Worm (Caenorhabditis elegans) whole organism, L2 larva: ENCODE data around the gene F32D8.3.

Experiments
- C34F6.9 ChIP-seq: fragments of 150-350 bp; optimal IDR thresholded peaks from 2 replicates; lab custom pipeline; 2014; ENCODE audit warnings: missing biosample characterization, missing genetic modification characterization
- Y55F3AM.14 ChIP-seq: fragments of 200-800 bp; sonication (Bioruptor generic); optimal IDR thresholded peaks from 2 replicates; lab custom pipeline; 2018; ENCODE audit warnings: mild to moderate bottlenecking, missing genetic modification characterization, missing compliant biosample characterization
- ZK546.5 ChIP-seq: sonication (generic microtip); optimal IDR thresholded peaks from 2 replicates; lab custom pipeline; 2017; ENCODE audit warnings: missing biosample characterization, missing genetic modification characterization
- ama-1 ChIP-seq: fragments of 150-350 bp; optimal IDR thresholded peaks from 2 replicates; lab custom pipeline; 2018; ENCODE audit warnings: inconsistent platforms
- blmp-1 ChIP-seq: sonication (generic microtip); optimal IDR thresholded peaks from 2 replicates; lab custom pipeline; 2017; ENCODE audit warnings: missing genetic modification characterization, mild to moderate bottlenecking, missing compliant biosample characterization, antibody characterized with exemption, moderate library complexity; ENCODE audit not compliant: insufficient read depth
- ceh-16 ChIP-seq: fragments of 150-350 bp; optimal IDR thresholded peaks from 2 replicates; lab custom pipeline; 2014; ENCODE audit warnings: missing biosample characterization, missing genetic modification characterization
- crh-2 ChIP-seq: sonication (generic microtip); optimal IDR thresholded peaks from 2 replicates; lab custom pipeline; 2017; ENCODE audit warnings: missing biosample characterization, missing genetic modification characterization
- fos-1 ChIP-seq: fragments of 150-350 bp; optimal IDR thresholded peaks from 2 replicates; lab custom pipeline; 2014; ENCODE audit warnings: missing biosample characterization, missing genetic modification characterization
- lin-11 ChIP-seq: fragments of 150-350 bp; sonication (generic microtip); optimal IDR thresholded peaks from 2 replicates; lab custom pipeline; 2014; ENCODE audit warnings: missing biosample characterization, missing genetic modification characterization, inconsistent platforms, mixed read lengths
- lin-39 ChIP-seq: fragments of 150-350 bp; optimal IDR thresholded peaks from 2 replicates; lab custom pipeline; 2014; ENCODE audit warnings: missing biosample characterization, missing genetic modification reagents, missing genetic modification characterization
- lsy-2 ChIP-seq, 2 experiments: fragments of 150-350 bp in 1 of 2; sonication (generic microtip) in 1 of 2; optimal IDR thresholded peaks; 2 replicates each; lab custom pipeline; 2014 to 2017; ENCODE audit warnings: missing biosample characterization in 2 of 2, missing genetic modification characterization in 2 of 2
- mab-5 ChIP-seq: fragments of 150-350 bp; optimal IDR thresholded peaks from 2 replicates; lab custom pipeline; 2014; ENCODE audit warnings: missing biosample characterization, missing genetic modification characterization
- mbf-1 ChIP-seq: sonication (generic microtip); optimal IDR thresholded peaks from 2 replicates; lab custom pipeline; 2017; ENCODE audit warnings: missing biosample characterization, missing genetic modification characterization
- mdl-1 ChIP-seq, 2 experiments: fragments of 150-350 bp in 1 of 2; sonication (generic microtip) in 1 of 2; optimal IDR thresholded peaks; 2 replicates each; lab custom pipeline; 2017; ENCODE audit warnings: missing biosample characterization in 2 of 2, missing genetic modification characterization in 2 of 2
- nhr-10 ChIP-seq: sonication (generic microtip); optimal IDR thresholded peaks from 2 replicates; lab custom pipeline; 2017; ENCODE audit warnings: missing biosample characterization, missing genetic modification characterization
- nhr-11 ChIP-seq: fragments of 150-350 bp; optimal IDR thresholded peaks from 2 replicates; lab custom pipeline; 2014; ENCODE audit warnings: missing biosample characterization, missing genetic modification characterization
- nhr-129 ChIP-seq: fragments of 150-350 bp; optimal IDR thresholded peaks from 2 replicates; lab custom pipeline; 2014; ENCODE audit warnings: missing biosample characterization, missing genetic modification characterization
- nhr-21 ChIP-seq: fragments of 150-350 bp; optimal IDR thresholded peaks from 2 replicates; lab custom pipeline; 2014; ENCODE audit warnings: missing biosample characterization, missing genetic modification characterization
- nhr-23 ChIP-seq: fragments of 150-350 bp; optimal IDR thresholded peaks from 2 replicates; lab custom pipeline; 2014; ENCODE audit warnings: missing biosample characterization, missing genetic modification reagents, missing genetic modification characterization
- nhr-25 ChIP-seq: fragments of 150-350 bp; sonication (generic microtip); optimal IDR thresholded peaks from 3 replicates; lab custom pipeline; 2014; ENCODE audit warnings: missing biosample characterization, missing genetic modification characterization
- nhr-6 ChIP-seq: fragments of 150-350 bp; optimal IDR thresholded peaks from 2 replicates; lab custom pipeline; 2014; ENCODE audit warnings: missing biosample characterization, missing genetic modification characterization
- sem-4 ChIP-seq: fragments of 150-350 bp; optimal IDR thresholded peaks from 2 replicates; lab custom pipeline; 2014; ENCODE audit warnings: missing biosample characterization, missing genetic modification reagents, missing genetic modification characterization
- sma-9 ChIP-seq, 2 experiments: fragments of 150-350 bp in 1 of 2; sonication (generic microtip) in 1 of 2; optimal IDR thresholded peaks; 2 replicates each; lab custom pipeline; 2014 to 2016; ENCODE audit warnings: missing genetic modification characterization in 2 of 2, mild to moderate bottlenecking in 1 of 2, missing biosample characterization in 1 of 2, missing compliant biosample characterization in 1 of 2, missing genetic modification reagents in 1 of 2, moderate library complexity in 1 of 2
- unc-39 ChIP-seq: fragments of 150-350 bp; optimal IDR thresholded peaks from 2 replicates; lab custom pipeline; 2014; ENCODE audit warnings: missing biosample characterization, missing genetic modification characterization
- unc-55 ChIP-seq: fragments of 150-350 bp; sonication (generic microtip); optimal IDR thresholded peaks from 3 replicates; lab custom pipeline; 2014; ENCODE audit warnings: missing biosample characterization, missing genetic modification reagents, missing genetic modification characterization
- unc-62 ChIP-seq: fragments of 150-350 bp; optimal IDR thresholded peaks from 2 replicates; lab custom pipeline; 2014; ENCODE audit warnings: missing biosample characterization, missing genetic modification reagents, missing genetic modification characterization
- zag-1 ChIP-seq: fragments of 150-350 bp; optimal IDR thresholded peaks from 2 replicates; lab custom pipeline; 2014; ENCODE audit warnings: missing biosample characterization, missing genetic modification characterization
- ztf-1 ChIP-seq: fragments of 200-800 bp; sonication (Bioruptor generic); conservative IDR thresholded peaks from 2 replicates; pipeline ENCODE4 v1.3.6; 2022; ENCODE audit warnings: missing genetic modification characterization, missing compliant biosample characterization
- ztf-4 ChIP-seq: fragments of 150-350 bp; optimal IDR thresholded peaks from 2 replicates; lab custom pipeline; 2014; ENCODE audit warnings: missing biosample characterization, missing genetic modification characterization

F32D8.3 gene

ce11 chrV:10886405-10886887 is at the start of gene F32D8.3:
F32D8.3 (plus strand) TSS chrV:10886837.
- TF ChIP-seq ZK546.5 (tag; lab: Kevin White, UChicago) (no peak), ama-1 (lab: Kevin White, UChicago) (no peak), lin-39 (tag; lab: Kevin White, UChicago) (no peak), mdl-1 (tag; optimal IDR thresholded peaks at IDR 0.05; lab: Kevin White, UChicago) (no peak), nhr-25 (peak; percentile 19), blmp-1 (tag; lab: Kevin White, UChicago) (peak; percentile 71), nhr-21 (peak; percentile 39), sma-9 (GFP tag; optimal IDR thresholded peaks at IDR 0.05; lab: Kevin White, UChicago) (peak; percentile 16), sma-9 (tag; optimal IDR thresholded peaks at IDR 0.05; lab: Kevin White, UChicago) (no peak)

ce11 chrV:10838204-10838603 is 48.4 kb upstream of the F32D8.3 start:
- peak; percentile 46 for TF ChIP-seq Y55F3AM.14 (GFP tag; lab: Kevin White, UChicago)
- no peak for TF ChIP-seq sma-9 (GFP tag; optimal IDR thresholded peaks at IDR 0.05; lab: Kevin White, UChicago)
- TF ChIP-seq sma-9 (tag; optimal IDR thresholded peaks at IDR 0.05; lab: Kevin White, UChicago): no peak
- TF ChIP-seq lsy-2 (tag; optimal IDR thresholded peaks at IDR 0.05; lab: Kevin White, UChicago): no peak
- TF ChIP-seq unc-39: no peak
- TF ChIP-seq nhr-11 (tag; lab: Kevin White, UChicago): no peak
- TF ChIP-seq nhr-10 (tag; lab: Kevin White, UChicago): no peak
- TF ChIP-seq ZK546.5 (tag; lab: Kevin White, UChicago): no peak
- peak; percentile 58 for TF ChIP-seq mab-5 (tag; lab: Kevin White, UChicago)
- TF ChIP-seq lin-11: no peak
- TF ChIP-seq mdl-1 (tag; optimal IDR thresholded peaks at IDR 0.05; lab: Kevin White, UChicago): no peak
- TF ChIP-seq ceh-16 (tag; lab: Kevin White, UChicago): no peak
- no peak for TF ChIP-seq sem-4 (tag; lab: Kevin White, UChicago)
- no peak for TF ChIP-seq nhr-129 (tag; lab: Kevin White, UChicago)
- peak; percentile 52 for TF ChIP-seq unc-55 (GFP tag; lab: Kevin White, UChicago)
- no peak for TF ChIP-seq blmp-1 (tag; lab: Kevin White, UChicago)

- no peak for TF ChIP-seq ztf-1 (GFP tag; lab: Robert Waterston, UW)
Observed at ce11 chrV:10839398-10839797, 47.2 kb upstream of the F32D8.3 start.

- no peak for TF ChIP-seq fos-1 (tag; lab: Kevin White, UChicago)
- TF ChIP-seq nhr-23: no peak
- TF ChIP-seq nhr-21: no peak
- TF ChIP-seq ztf-4 (tag; lab: Kevin White, UChicago): no peak
- TF ChIP-seq unc-62: no peak
- no peak for TF ChIP-seq zag-1 (tag; lab: Kevin White, UChicago)
- no peak for TF ChIP-seq nhr-25
- no peak for TF ChIP-seq nhr-10 (tag; lab: Kevin White, UChicago)
- no peak for TF ChIP-seq mdl-1 (tag; optimal IDR thresholded peaks at IDR 0.05; lab: Kevin White, UChicago)
- TF ChIP-seq crh-2: no peak
- no peak for TF ChIP-seq sem-4 (tag; lab: Kevin White, UChicago)
- no peak for TF ChIP-seq blmp-1 (tag; lab: Kevin White, UChicago)
- no peak for TF ChIP-seq mab-5 (tag; lab: Kevin White, UChicago)
Observed at ce11 chrV:10846893-10847292, 39.7 kb upstream of the F32D8.3 start, which contains the start of gene C29A12.6. C29A12.6 (plus strand) TSS chrV:10847193.

ce11 chrV:10854197-10854596 is 32.4 kb upstream of the F32D8.3 start:
- no peak for TF ChIP-seq blmp-1 (tag; lab: Kevin White, UChicago)
- TF ChIP-seq ztf-1 (GFP tag; lab: Robert Waterston, UW): no peak
- no peak for TF ChIP-seq C34F6.9

- TF ChIP-seq nhr-23: no peak
- TF ChIP-seq nhr-6 (tag; lab: Kevin White, UChicago): no peak
- no peak for TF ChIP-seq mdl-1 (tag; optimal IDR thresholded peaks at IDR 0.05; lab: Kevin White, UChicago)
- TF ChIP-seq fos-1 (tag; lab: Kevin White, UChicago): peak; percentile 78
- peak; percentile 80 for TF ChIP-seq sma-9 (GFP tag; optimal IDR thresholded peaks at IDR 0.05; lab: Kevin White, UChicago)
- TF ChIP-seq sma-9 (tag; optimal IDR thresholded peaks at IDR 0.05; lab: Kevin White, UChicago): no peak
- peak; percentile 21 for TF ChIP-seq crh-2
- no peak for TF ChIP-seq mbf-1 (tag; lab: Kevin White, UChicago)
- TF ChIP-seq nhr-129 (tag; lab: Kevin White, UChicago): peak; percentile 15
Observed at ce11 chrV:10855363-10855762, 31.3 kb upstream of the F32D8.3 start.
